Fruit fly (Drosophila melanogaster): ENCODE results near the gene CG4360.

- TF ChIP-seq psq (GFP tag; optimal IDR thresholded peaks at IDR 0.05) (no peak), Sp1 (GFP tag; optimal IDR thresholded peaks at IDR 0.05) (no peak), foxo (GFP tag; optimal IDR thresholded peaks at IDR 0.05) (no peak), OdsH (GFP tag; optimal IDR thresholded peaks at IDR 0.05) (no peak), Abd-B (GFP tag; optimal IDR thresholded peaks at IDR 0.05) (no peak), fru (GFP tag; optimal IDR thresholded peaks at IDR 0.05) (no peak), CrebA (GFP tag; optimal IDR thresholded peaks at IDR 0.05; ENCODE audit: borderline replicate concordance) (no peak)
These were observed 51.0 kb downstream of the CG4360 start for dm6 chr3R:20276760-20277159.
